Worm (Caenorhabditis elegans) whole organism, midembryonic: ENCODE measurements around the gene dyf-7.

Source experiments
- flt-1 ChIP-seq: fragments of 200-800 bp; sonication (Bioruptor generic); IDR thresholded peaks from 2 replicates; pipeline ENCODE4 v1.3.6; 2022; ENCODE audit warnings: missing genetic modification characterization, missing compliant biosample characterization
- klf-2 ChIP-seq: fragments of 200-800 bp; sonication (Bioruptor generic); conservative IDR thresholded peaks from 2 replicates; pipeline ENCODE4 v1.3.6; 2022; ENCODE audit warnings: missing genetic modification reagents, missing genetic modification characterization, missing compliant biosample characterization
- ztf-29 ChIP-seq: fragments of 200-800 bp; sonication (Bioruptor generic); IDR thresholded peaks from 2 replicates; pipeline ENCODE4 v1.3.6; 2022; ENCODE audit warnings: missing genetic modification reagents, missing genetic modification characterization, missing compliant biosample characterization

DNA sequence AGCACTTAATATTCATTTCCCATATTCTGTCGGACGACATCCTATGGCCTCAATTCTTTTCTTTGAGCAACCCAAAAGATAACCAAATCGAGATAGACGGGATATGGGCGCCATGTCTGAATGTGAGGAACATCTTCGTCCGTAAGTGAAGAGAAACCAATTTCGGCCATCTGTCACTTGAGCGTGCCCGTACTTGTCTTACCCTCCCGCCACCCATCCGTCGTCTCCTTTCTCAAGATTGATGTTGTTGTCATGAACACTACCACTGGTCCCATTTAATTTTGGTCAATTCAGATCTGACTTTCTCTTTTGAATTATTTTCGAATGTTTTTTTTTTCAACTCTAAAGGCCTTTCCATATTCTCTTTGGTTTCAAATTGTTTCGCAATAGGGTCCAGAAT, 4.3 kb downstream of the dyf-7 start:
- no peak for TF ChIP-seq klf-2 (GFP tag; lab: Robert Waterston, UW)
- no peak for TF ChIP-seq flt-1 (GFP tag; lab: Robert Waterston, UW)
- no peak for TF ChIP-seq ztf-29 (GFP tag; lab: Robert Waterston, UW)
